Worm (Caenorhabditis elegans) whole organism, mixed stage, embryonic: ENCODE results near the gene nhr-213.

ENCODE experiments used
- M03D4.4 ChIP-seq: sonication (generic microtip); optimal IDR thresholded peaks from 2 replicates; lab custom pipeline; 2017; ENCODE audit warnings: mild to moderate bottlenecking, missing genetic modification characterization, missing compliant biosample characterization
- bed-3 ChIP-seq: fragments of 200-800 bp; sonication (Bioruptor generic); optimal IDR thresholded peaks from 3 replicates; lab custom pipeline; 2018; ENCODE audit warnings: mild to moderate bottlenecking, missing genetic modification characterization, moderate library complexity, missing compliant biosample characterization
- blmp-1 ChIP-seq: fragments of 150-350 bp; optimal IDR thresholded peaks from 2 replicates; lab custom pipeline; 2014; ENCODE audit warnings: missing biosample characterization, missing genetic modification characterization
- ceh-43 ChIP-seq: fragments of 200-800 bp; sonication (Bioruptor generic); optimal IDR thresholded peaks from 2 replicates; lab custom pipeline; 2018; ENCODE audit warnings: mild to moderate bottlenecking, missing genetic modification characterization, moderate library complexity, missing compliant biosample characterization
- ceh-83 ChIP-seq: fragments of 200-800 bp; sonication (Bioruptor generic); optimal IDR thresholded peaks from 2 replicates; lab custom pipeline; 2018; ENCODE audit warnings: mild to moderate bottlenecking, missing genetic modification characterization, missing compliant biosample characterization
- ces-1 ChIP-seq: fragments of 150-350 bp; optimal IDR thresholded peaks from 2 replicates; lab custom pipeline; 2014; ENCODE audit warnings: missing biosample characterization, missing genetic modification reagents, missing genetic modification characterization
- cnd-1 ChIP-seq: fragments of 200-800 bp; sonication (Bioruptor generic); optimal IDR thresholded peaks from 2 replicates; lab custom pipeline; 2018; ENCODE audit warnings: mild to moderate bottlenecking, missing genetic modification characterization, missing compliant biosample characterization
- drap-1 ChIP-seq: fragments of 200-800 bp; sonication (Bioruptor generic); optimal IDR thresholded peaks from 3 replicates; lab custom pipeline; 2018; ENCODE audit warnings: mild to moderate bottlenecking, missing genetic modification characterization, missing compliant biosample characterization
- elt-1 ChIP-seq: sonication (generic microtip); optimal IDR thresholded peaks from 2 replicates; lab custom pipeline; 2017; ENCODE audit warnings: missing genetic modification characterization, mild to moderate bottlenecking, missing compliant biosample characterization, antibody characterized with exemption, moderate library complexity, borderline replicate concordance; ENCODE audit not compliant: insufficient read depth
- elt-3 ChIP-seq: fragments of 150-350 bp; optimal IDR thresholded peaks from 2 replicates; lab custom pipeline; 2014; ENCODE audit warnings: missing biosample characterization, missing genetic modification characterization
- flh-1 ChIP-seq: fragments of 200-800 bp; sonication (Bioruptor generic); optimal IDR thresholded peaks from 2 replicates; lab custom pipeline; 2018; ENCODE audit warnings: mild to moderate bottlenecking, missing genetic modification characterization, moderate library complexity, missing compliant biosample characterization
- ham-2 ChIP-seq: fragments of 200-800 bp; sonication (Bioruptor generic); optimal IDR thresholded peaks from 2 replicates; lab custom pipeline; 2018; ENCODE audit warnings: mild to moderate bottlenecking, missing genetic modification characterization, missing compliant biosample characterization
- hlh-1 ChIP-seq: fragments of 150-350 bp; optimal IDR thresholded peaks from 2 replicates; lab custom pipeline; 2014; ENCODE audit warnings: missing biosample characterization, missing genetic modification reagents, missing genetic modification characterization
- lin-13 ChIP-seq: fragments of 150-350 bp; optimal IDR thresholded peaks from 2 replicates; lab custom pipeline; 2014; ENCODE audit warnings: missing biosample characterization, missing genetic modification characterization
- lin-32 ChIP-seq: fragments of 200-800 bp; sonication (Bioruptor generic); optimal IDR thresholded peaks from 2 replicates; lab custom pipeline; 2018; ENCODE audit warnings: mild to moderate bottlenecking, missing genetic modification characterization, missing compliant biosample characterization
- lsy-2 ChIP-seq: fragments of 150-350 bp; optimal IDR thresholded peaks from 2 replicates; lab custom pipeline; 2014; ENCODE audit warnings: missing biosample characterization, missing genetic modification characterization
- mab-5 ChIP-seq: fragments of 150-350 bp; optimal IDR thresholded peaks from 2 replicates; lab custom pipeline; 2014; ENCODE audit warnings: missing biosample characterization, missing genetic modification characterization
- mep-1 ChIP-seq: fragments of 150-350 bp; optimal IDR thresholded peaks from 2 replicates; lab custom pipeline; 2017; ENCODE audit warnings: missing biosample characterization, missing genetic modification reagents, missing genetic modification characterization, inconsistent platforms
- mls-2 ChIP-seq: sonication (generic microtip); optimal IDR thresholded peaks from 2 replicates; lab custom pipeline; 2016; ENCODE audit warnings: mild to moderate bottlenecking, missing genetic modification characterization, moderate library complexity, missing compliant biosample characterization
- nhr-12 ChIP-seq: fragments of 150-350 bp; optimal IDR thresholded peaks from 2 replicates; lab custom pipeline; 2014; ENCODE audit warnings: missing biosample characterization, missing genetic modification characterization
- nhr-2 ChIP-seq: fragments of 150-350 bp; optimal IDR thresholded peaks from 2 replicates; lab custom pipeline; 2014; ENCODE audit warnings: missing biosample characterization, missing genetic modification characterization
- nhr-237 ChIP-seq: fragments of 150-350 bp; optimal IDR thresholded peaks from 2 replicates; lab custom pipeline; 2014; ENCODE audit warnings: missing biosample characterization, missing genetic modification characterization
- nhr-28 ChIP-seq: fragments of 150-350 bp; optimal IDR thresholded peaks from 2 replicates; lab custom pipeline; 2014; ENCODE audit warnings: missing biosample characterization, missing genetic modification characterization
- nhr-76 ChIP-seq: sonication (generic microtip); optimal IDR thresholded peaks from 2 replicates; lab custom pipeline; 2017; ENCODE audit warnings: missing biosample characterization, missing genetic modification characterization
- sem-2 ChIP-seq: fragments of 200-800 bp; sonication (Bioruptor generic); optimal IDR thresholded peaks from 2 replicates; lab custom pipeline; 2018; ENCODE audit warnings: mild to moderate bottlenecking, missing genetic modification characterization, missing compliant biosample characterization
- snpc-4 ChIP-seq: fragments of 150-350 bp; optimal IDR thresholded peaks from 2 replicates; lab custom pipeline; 2014; ENCODE audit warnings: missing biosample characterization, missing genetic modification characterization
- sptf-1 ChIP-seq: sonication (generic microtip); optimal IDR thresholded peaks from 2 replicates; lab custom pipeline; 2017; ENCODE audit warnings: mild to moderate bottlenecking, missing genetic modification characterization, moderate library complexity, missing compliant biosample characterization
- tbx-8 ChIP-seq: fragments of 200-800 bp; sonication (Bioruptor generic); optimal IDR thresholded peaks from 2 replicates; lab custom pipeline; 2018; ENCODE audit warnings: mild to moderate bottlenecking, missing genetic modification characterization, moderate library complexity, missing compliant biosample characterization
- unc-120 ChIP-seq: sonication (generic microtip); optimal IDR thresholded peaks from 2 replicates; lab custom pipeline; 2017; ENCODE audit warnings: missing genetic modification characterization, missing compliant biosample characterization; ENCODE audit not compliant: poor library complexity, severe bottlenecking
- unc-39 ChIP-seq: fragments of 150-350 bp; optimal IDR thresholded peaks from 2 replicates; lab custom pipeline; 2014; ENCODE audit warnings: missing biosample characterization, missing genetic modification characterization
- unc-62 ChIP-seq: fragments of 150-350 bp; optimal IDR thresholded peaks from 2 replicates; lab custom pipeline; 2014; ENCODE audit warnings: missing biosample characterization, missing genetic modification reagents, missing genetic modification characterization
- ztf-11 ChIP-seq: fragments of 150-350 bp; optimal IDR thresholded peaks from 2 replicates; lab custom pipeline; 2014; ENCODE audit warnings: missing biosample characterization, missing genetic modification characterization

nhr-213 gene

ce11 chrV:15896671-15897070 lies at the start of gene nhr-213:
TSS of gene nhr-213 (minus strand) at chrV:15896771.
- TF ChIP-seq M03D4.4 (tag; lab: Kevin White, UChicago) (no peak), elt-1 (tag; lab: Kevin White, UChicago) (no peak), nhr-76 (no peak), unc-39 (tag; lab: Kevin White, UChicago) (no peak), unc-62 (no peak), flh-1 (GFP tag; lab: Kevin White, UChicago) (no peak), ham-2 (no peak), ztf-11 (tag; lab: Kevin White, UChicago) (no peak), sptf-1 (tag; lab: Kevin White, UChicago) (no peak), lin-32 (GFP tag; lab: Kevin White, UChicago) (no peak), mep-1 (tag; lab: Kevin White, UChicago) (no peak), ceh-83 (GFP tag; lab: Kevin White, UChicago) (no peak), sem-2 (GFP tag; lab: Kevin White, UChicago) (no peak), lsy-2 (tag; lab: Kevin White, UChicago) (no peak), bed-3 (no peak)

ce11 chrV:15943125-15943524 lies 46.6 kb upstream of the nhr-213 start, which contains the start of gene srw-53:
TSS of gene srw-53 (plus strand) at chrV:15943425.
- TF ChIP-seq ceh-83 (GFP tag; lab: Kevin White, UChicago) (no peak), nhr-12 (tag; lab: Kevin White, UChicago) (no peak), lsy-2 (tag; lab: Kevin White, UChicago) (no peak), ztf-11 (tag; lab: Kevin White, UChicago) (no peak), ceh-43 (GFP tag; lab: Kevin White, UChicago) (no peak), nhr-28 (no peak), sptf-1 (tag; lab: Kevin White, UChicago) (no peak), elt-3 (tag; lab: Kevin White, UChicago) (no peak)

- TF ChIP-seq hlh-1 (tag; lab: Kevin White, UChicago): no peak
- no peak for TF ChIP-seq mab-5 (tag; lab: Kevin White, UChicago)
- no peak for TF ChIP-seq elt-3 (tag; lab: Kevin White, UChicago)
- no peak for TF ChIP-seq drap-1 (GFP tag; lab: Kevin White, UChicago)
- TF ChIP-seq lsy-2 (tag; lab: Kevin White, UChicago): no peak
- TF ChIP-seq nhr-2: no peak
- TF ChIP-seq tbx-8 (GFP tag; lab: Kevin White, UChicago): no peak
- no peak for TF ChIP-seq snpc-4 (tag; lab: Kevin White, UChicago)
- no peak for TF ChIP-seq nhr-237 (tag; lab: Kevin White, UChicago)
- TF ChIP-seq sem-2 (GFP tag; lab: Kevin White, UChicago): no peak
- no peak for TF ChIP-seq nhr-28
- no peak for TF ChIP-seq cnd-1 (tag; lab: Kevin White, UChicago)
- no peak for TF ChIP-seq unc-39 (tag; lab: Kevin White, UChicago)
- no peak for TF ChIP-seq nhr-12 (tag; lab: Kevin White, UChicago)
- no peak for TF ChIP-seq ces-1
- TF ChIP-seq mep-1 (tag; lab: Kevin White, UChicago): no peak
- TF ChIP-seq unc-120: no peak
- TF ChIP-seq ham-2: no peak
- no peak for TF ChIP-seq mls-2 (tag; lab: Kevin White, UChicago)
Measured at ce11 chrV:15940254-15940653, 43.7 kb upstream of the nhr-213 start, which contains the start of gene srw-55. TSS of gene srw-55 (minus strand) at chrV:15940354.

ce11 chrV:15932390-15932789 lies 35.8 kb upstream of the nhr-213 start, which contains the start of gene srw-26:
TSS of gene srw-26 (minus strand) at chrV:15932490.
- TF ChIP-seq ces-1: no peak
- TF ChIP-seq snpc-4 (tag; lab: Kevin White, UChicago): no peak
- no peak for TF ChIP-seq nhr-28
- no peak for TF ChIP-seq ceh-43 (GFP tag; lab: Kevin White, UChicago)
- TF ChIP-seq lin-13 (tag; lab: Kevin White, UChicago): no peak
- TF ChIP-seq sem-2 (GFP tag; lab: Kevin White, UChicago): no peak
- no peak for TF ChIP-seq mep-1 (tag; lab: Kevin White, UChicago)
- no peak for TF ChIP-seq blmp-1 (tag; lab: Kevin White, UChicago)
- TF ChIP-seq lsy-2 (tag; lab: Kevin White, UChicago): no peak
